Worm (Caenorhabditis elegans) whole organism, young adult: ENCODE results near the gene hlh-4.

Source experiments
- B0261.1 ChIP-seq: sonication (generic microtip); optimal IDR thresholded peaks from 2 replicates; lab custom pipeline; 2016; ENCODE audit warnings: mild to moderate bottlenecking, missing genetic modification characterization, moderate library complexity, missing compliant biosample characterization
- B0336.3 ChIP-seq: fragments of 200-800 bp; sonication (Bioruptor generic); IDR thresholded peaks from 2 replicates; pipeline ENCODE4 v1.3.6; 2022; ENCODE audit warnings: missing genetic modification characterization, missing compliant biosample characterization
- F23B12.7 ChIP-seq: sonication (generic microtip); optimal IDR thresholded peaks from 2 replicates; lab custom pipeline; 2017; ENCODE audit warnings: missing genetic modification characterization, mild to moderate bottlenecking, missing compliant biosample characterization, antibody characterized with exemption, moderate library complexity; ENCODE audit not compliant: insufficient read depth
- F39B2.1 ChIP-seq: fragments of 200-800 bp; sonication (Bioruptor generic); IDR thresholded peaks from 2 replicates; pipeline ENCODE4 v1.3.6; 2022; ENCODE audit warnings: missing genetic modification reagents, missing genetic modification characterization, missing compliant biosample characterization
- F52B5.7 ChIP-seq: sonication (generic microtip); optimal IDR thresholded peaks from 2 replicates; lab custom pipeline; 2016; ENCODE audit warnings: mild to moderate bottlenecking, missing genetic modification characterization, missing compliant biosample characterization
- F55B11.4 ChIP-seq: sonication (generic microtip); optimal IDR thresholded peaks from 2 replicates; lab custom pipeline; 2016; ENCODE audit warnings: missing compliant biosample characterization, missing genetic modification characterization, borderline replicate concordance; ENCODE audit not compliant: insufficient read depth
- F57C9.4 ChIP-seq: sonication (generic microtip); optimal IDR thresholded peaks from 2 replicates; lab custom pipeline; 2017; ENCODE audit warnings: mild to moderate bottlenecking, missing genetic modification characterization, missing compliant biosample characterization
- K11D2.4 ChIP-seq: fragments of 200-800 bp; sonication (Bioruptor generic); IDR thresholded peaks from 2 replicates; pipeline ENCODE4 v1.3.6; 2022; ENCODE audit warnings: missing genetic modification reagents, missing genetic modification characterization, missing compliant biosample characterization
- T26A5.8 ChIP-seq: sonication (generic microtip); optimal IDR thresholded peaks from 2 replicates; lab custom pipeline; 2016; ENCODE audit warnings: missing genetic modification characterization, missing compliant biosample characterization
- Y67H2A.10 ChIP-seq: fragments of 200-800 bp; sonication (Bioruptor generic); conservative IDR thresholded peaks from 2 replicates; pipeline ENCODE4 v1.3.6; 2022; ENCODE audit warnings: missing genetic modification reagents, missing genetic modification characterization, missing compliant biosample characterization
- akir-1 ChIP-seq: fragments of 200-800 bp; sonication (Bioruptor generic); optimal IDR thresholded peaks from 2 replicates; lab custom pipeline; 2018; ENCODE audit warnings: mild to moderate bottlenecking, missing genetic modification characterization, moderate library complexity, missing compliant biosample characterization
- atf-7 ChIP-seq: sonication (generic microtip); optimal IDR thresholded peaks from 2 replicates; lab custom pipeline; 2017; ENCODE audit warnings: mild to moderate bottlenecking, missing genetic modification characterization, missing compliant biosample characterization
- ceh-27 ChIP-seq: fragments of 200-800 bp; sonication (Bioruptor generic); optimal IDR thresholded peaks from 2 replicates; lab custom pipeline; 2018; ENCODE audit warnings: mild to moderate bottlenecking, missing genetic modification characterization, moderate library complexity, missing compliant biosample characterization
- ceh-58 ChIP-seq: fragments of 200-800 bp; sonication (Bioruptor generic); IDR thresholded peaks from 2 replicates; pipeline ENCODE4 v1.3.6; 2022; ENCODE audit warnings: missing genetic modification characterization, missing compliant biosample characterization
- ceh-79 ChIP-seq: sonication (generic microtip); optimal IDR thresholded peaks from 2 replicates; lab custom pipeline; 2017; ENCODE audit warnings: mild to moderate bottlenecking, missing genetic modification characterization, missing compliant biosample characterization
- chd-7 ChIP-seq: sonication (generic microtip); optimal IDR thresholded peaks from 2 replicates; lab custom pipeline; 2016; ENCODE audit warnings: mild to moderate bottlenecking, missing genetic modification characterization, moderate library complexity, missing compliant biosample characterization
- die-1 ChIP-seq: sonication (generic microtip); optimal IDR thresholded peaks from 2 replicates; lab custom pipeline; 2016; ENCODE audit warnings: missing genotype, mild to moderate bottlenecking, missing genetic modification characterization, missing compliant biosample characterization
- dox-1 ChIP-seq: fragments of 200-800 bp; sonication (Bioruptor generic); IDR thresholded peaks from 2 replicates; pipeline ENCODE4 v1.3.6; 2022; ENCODE audit warnings: missing genetic modification reagents, missing genetic modification characterization, missing compliant biosample characterization
- dpl-1 ChIP-seq: fragments of 150-350 bp; optimal IDR thresholded peaks from 2 replicates; lab custom pipeline; 2014; ENCODE audit warnings: missing biosample characterization, missing genetic modification reagents, missing genetic modification characterization
- egl-44 ChIP-seq: fragments of 200-800 bp; sonication (Bioruptor generic); IDR thresholded peaks from 2 replicates; pipeline ENCODE4 v1.3.6; 2022; ENCODE audit warnings: missing genetic modification reagents, missing genetic modification characterization, missing compliant biosample characterization
- fkh-3 ChIP-seq: sonication (generic microtip); optimal IDR thresholded peaks from 2 replicates; lab custom pipeline; 2016; ENCODE audit warnings: mild to moderate bottlenecking, missing genetic modification characterization, missing compliant biosample characterization
- him-1 ChIP-seq: sonication (generic microtip); optimal IDR thresholded peaks from 2 replicates; lab custom pipeline; 2016; ENCODE audit warnings: missing genotype, missing genetic modification reagents, missing genetic modification characterization, missing compliant biosample characterization
- hrde-1 ChIP-seq: sonication (generic microtip); optimal IDR thresholded peaks from 2 replicates; lab custom pipeline; 2016; ENCODE audit warnings: missing genetic modification characterization, mild to moderate bottlenecking, missing compliant biosample characterization, moderate library complexity, missing genotype, missing genetic modification reagents, borderline replicate concordance
- lag-1 ChIP-seq: fragments of 200-800 bp; sonication (Bioruptor generic); IDR thresholded peaks from 2 replicates; pipeline ENCODE4 v1.3.6; 2022; ENCODE audit warnings: missing genetic modification reagents, missing genetic modification characterization, missing compliant biosample characterization
- lin-26 ChIP-seq: fragments of 200-800 bp; sonication (Bioruptor generic); IDR thresholded peaks from 2 replicates; pipeline ENCODE4 v1.3.6; 2022; ENCODE audit warnings: missing genetic modification reagents, missing genetic modification characterization, missing compliant biosample characterization
- lin-35 ChIP-seq, 3 experiments: fragments of 150-350 bp in 2 of 3; sonication (generic microtip) in 1 of 3; optimal IDR thresholded peaks; 2 replicates each; lab custom pipeline; 2014 to 2018; ENCODE audit warnings: missing biosample characterization in 3 of 3, missing genetic modification characterization in 3 of 3, missing genetic modification reagents in 3 of 3
- lin-40 ChIP-seq: sonication (generic microtip); optimal IDR thresholded peaks from 2 replicates; lab custom pipeline; 2016; ENCODE audit warnings: missing genetic modification characterization, mild to moderate bottlenecking, missing compliant biosample characterization, missing genotype, missing genetic modification reagents
- lin-54 ChIP-seq: fragments of 200-800 bp; sonication (Bioruptor generic); optimal IDR thresholded peaks from 2 replicates; lab custom pipeline; 2018; ENCODE audit warnings: mild to moderate bottlenecking, missing genetic modification characterization, missing compliant biosample characterization
- lir-1 ChIP-seq: fragments of 200-800 bp; sonication (Bioruptor generic); conservative IDR thresholded peaks from 2 replicates; pipeline ENCODE4 v1.3.6; 2022; ENCODE audit warnings: missing genetic modification reagents, missing genetic modification characterization, missing compliant biosample characterization
- lsy-27 ChIP-seq: sonication (generic microtip); optimal IDR thresholded peaks from 2 replicates; lab custom pipeline; 2017; ENCODE audit warnings: missing genetic modification characterization, mild to moderate bottlenecking, missing compliant biosample characterization, antibody characterized with exemption, missing genotype, borderline replicate concordance; ENCODE audit not compliant: insufficient read depth
- madf-3 ChIP-seq: fragments of 200-800 bp; sonication (Bioruptor generic); IDR thresholded peaks from 2 replicates; pipeline ENCODE4 v1.3.6; 2022; ENCODE audit warnings: missing genetic modification reagents, missing genetic modification characterization, missing compliant biosample characterization
- madf-8 ChIP-seq: fragments of 200-800 bp; sonication (Bioruptor generic); conservative IDR thresholded peaks from 2 replicates; pipeline ENCODE4 v1.3.6; 2022; ENCODE audit warnings: missing genetic modification reagents, missing genetic modification characterization, missing compliant biosample characterization
- mcd-1 ChIP-seq: fragments of 200-800 bp; sonication (Bioruptor generic); IDR thresholded peaks from 2 replicates; pipeline ENCODE4 v1.3.6; 2022; ENCODE audit warnings: missing genetic modification reagents, missing genetic modification characterization, missing compliant biosample characterization
- mel-28 ChIP-seq: sonication (generic microtip); optimal IDR thresholded peaks from 2 replicates; lab custom pipeline; 2016; ENCODE audit warnings: borderline replicate concordance, mild to moderate bottlenecking, missing genetic modification characterization, missing compliant biosample characterization
- mxl-1 ChIP-seq: sonication (generic microtip); optimal IDR thresholded peaks from 2 replicates; lab custom pipeline; 2016; ENCODE audit warnings: missing genetic modification characterization, missing compliant biosample characterization
- nfyb-1 ChIP-seq: fragments of 200-800 bp; sonication (Bioruptor generic); IDR thresholded peaks from 2 replicates; pipeline ENCODE4 v1.3.6; 2022; ENCODE audit warnings: missing genetic modification reagents, missing genetic modification characterization, missing compliant biosample characterization
- nhr-179 ChIP-seq: sonication (generic microtip); optimal IDR thresholded peaks from 2 replicates; lab custom pipeline; 2016; ENCODE audit warnings: mild to moderate bottlenecking, missing genetic modification characterization, missing compliant biosample characterization
- nhr-27 ChIP-seq: fragments of 200-800 bp; sonication (Bioruptor generic); optimal IDR thresholded peaks from 2 replicates; lab custom pipeline; 2018; ENCODE audit warnings: mild to moderate bottlenecking, missing genetic modification characterization, moderate library complexity, missing compliant biosample characterization
- pbrm-1 ChIP-seq: fragments of 200-800 bp; sonication (Bioruptor generic); IDR thresholded peaks from 2 replicates; pipeline ENCODE4 v1.3.6; 2022; ENCODE audit warnings: missing genetic modification reagents, missing genetic modification characterization, missing compliant biosample characterization
- repo-1 ChIP-seq: sonication (generic microtip); optimal IDR thresholded peaks from 2 replicates; lab custom pipeline; 2017; ENCODE audit warnings: mild to moderate bottlenecking, missing genetic modification characterization, missing compliant biosample characterization
- sdz-38 ChIP-seq: sonication (generic microtip); optimal IDR thresholded peaks from 2 replicates; lab custom pipeline; 2016; ENCODE audit warnings: missing genotype, missing genetic modification characterization, missing compliant biosample characterization
- tbp1 ChIP-seq: fragments of 200-800 bp; sonication (Bioruptor generic); optimal IDR thresholded peaks from 2 replicates; lab custom pipeline; 2018; ENCODE audit warnings: mild to moderate bottlenecking, missing genetic modification characterization, missing compliant biosample characterization
- unc-130 ChIP-seq: sonication (generic microtip); optimal IDR thresholded peaks from 2 replicates; lab custom pipeline; 2016; ENCODE audit warnings: missing genetic modification reagents, missing genetic modification characterization, missing compliant biosample characterization
- zim-3 ChIP-seq: sonication (generic microtip); optimal IDR thresholded peaks from 2 replicates; lab custom pipeline; 2017; ENCODE audit warnings: mild to moderate bottlenecking, missing genetic modification characterization, moderate library complexity, missing compliant biosample characterization
- ztf-25 ChIP-seq: fragments of 200-800 bp; sonication (Bioruptor generic); IDR thresholded peaks from 2 replicates; pipeline ENCODE4 v1.3.6; 2022; ENCODE audit warnings: missing genetic modification reagents, missing genetic modification characterization, missing compliant biosample characterization
- ztf-28 ChIP-seq: fragments of 200-800 bp; sonication (Bioruptor generic); IDR thresholded peaks from 2 replicates; pipeline ENCODE4 v1.3.6; 2022; ENCODE audit warnings: missing genetic modification reagents, missing genetic modification characterization, missing compliant biosample characterization
- ztf-3 ChIP-seq: fragments of 200-800 bp; sonication (Bioruptor generic); optimal IDR thresholded peaks from 2 replicates; lab custom pipeline; 2018; ENCODE audit warnings: mild to moderate bottlenecking, missing genetic modification characterization, missing compliant biosample characterization

The hlh-4 gene

ce11 chrIII:9760184-9760583 is 21.3 kb upstream of the hlh-4 start (continued):
- TF ChIP-seq F57C9.4 (tag; lab: Kevin White, UChicago) (no peak), fkh-3 (tag; lab: Kevin White, UChicago) (no peak), hrde-1 (tag; lab: Kevin White, UChicago) (peak; percentile 75), B0336.3 (GFP tag; lab: Robert Waterston, UW) (peak; percentile 51; the same call in 1 of the 2 replicates), madf-8 (GFP tag; lab: Robert Waterston, UW) (0 out of 2 replicates have a peak, but pooled peaks have one; percentile 23), ceh-79 (peak; percentile 47), nhr-179 (tag; lab: Kevin White, UChicago) (no peak), madf-3 (GFP tag; lab: Robert Waterston, UW) (peak; percentile 44; the same call in 1 of the 2 replicates)

ce11 chrIII:9758848-9759247 is 20.0 kb upstream of the hlh-4 start, which contains the start of gene rmd-1:
Gene rmd-1 (plus strand): TSS chrIII:9759094.
- TF ChIP-seq atf-7 (tag; lab: Kevin White, UChicago) (no peak), dpl-1 (GFP tag; lab: Kevin White, UChicago) (peak; percentile 79), mel-28 (tag; lab: Kevin White, UChicago) (no peak), egl-44 (GFP tag; lab: Robert Waterston, UW) (no peak), sdz-38 (tag; lab: Kevin White, UChicago) (no peak), lin-35 (GFP tag; optimal IDR thresholded peaks at IDR 0.05; lab: Kevin White, UChicago) (peak in 2 of 3 experiments; percentile 2 to 13), ztf-3 (GFP tag; lab: Kevin White, UChicago) (no peak), ceh-27 (no peak), B0336.3 (GFP tag; lab: Robert Waterston, UW) (no peak), F39B2.1 (GFP tag; lab: Robert Waterston, UW) (no peak), lin-26 (GFP tag; lab: Robert Waterston, UW) (no peak), mcd-1 (no peak), B0261.1 (tag; lab: Kevin White, UChicago) (no peak), nfyb-1 (GFP tag; lab: Robert Waterston, UW) (no peak), F52B5.7 (no peak), tbp1 (GFP tag; lab: Kevin White, UChicago) (peak; percentile 1), ztf-28 (no peak), ceh-58 (GFP tag; lab: Robert Waterston, UW) (no peak), T26A5.8 (tag; lab: Kevin White, UChicago) (no peak), mxl-1 (no peak), pbrm-1 (GFP tag; lab: Robert Waterston, UW) (no peak), lsy-27 (tag; lab: Kevin White, UChicago) (no peak), akir-1 (GFP tag; lab: Kevin White, UChicago) (no peak), lin-40 (no peak), nhr-27 (tag; lab: Kevin White, UChicago) (no peak), lir-1 (GFP tag; lab: Robert Waterston, UW) (no peak), zim-3 (no peak), lag-1 (GFP tag; lab: Robert Waterston, UW) (no peak), Y67H2A.10 (GFP tag; lab: Robert Waterston, UW) (no peak), die-1 (no peak), ztf-25 (no peak), unc-130 (GFP tag; lab: Kevin White, UChicago) (peak; percentile 45), K11D2.4 (GFP tag; lab: Robert Waterston, UW) (no peak), madf-3 (GFP tag; lab: Robert Waterston, UW) (peak; percentile 8; the same call in 1 of the 2 replicates), repo-1 (tag; lab: Kevin White, UChicago) (no peak), him-1 (no peak), lin-54 (GFP tag; lab: Kevin White, UChicago) (peak; percentile 30), F55B11.4 (tag; lab: Kevin White, UChicago) (no peak), dox-1 (peak; percentile 41), F23B12.7 (tag; lab: Kevin White, UChicago) (no peak), chd-7 (no peak)
